Fruit fly (Drosophila melanogaster) whole organism, embryonic: ENCODE data around the gene CG8851.

Source experiments
- Abd-B ChIP-seq: fragments of 200-800 bp; sonication (Bioruptor generic); optimal IDR thresholded peaks from 2 replicates; lab custom pipeline; 2018; ENCODE audit warnings: missing biosample characterization, mild to moderate bottlenecking, missing genetic modification characterization, moderate library complexity
- CG10147 ChIP-seq: fragments of 200-800 bp; sonication (Bioruptor generic); optimal IDR thresholded peaks from 2 replicates; lab custom pipeline; 2019; ENCODE audit warnings: missing biosample characterization, mild to moderate bottlenecking, missing genetic modification characterization, moderate library complexity
- CG10274 ChIP-seq: fragments of 200-800 bp; sonication (Bioruptor generic); optimal IDR thresholded peaks from 3 replicates; lab custom pipeline; 2017; ENCODE audit warnings: missing biosample characterization, mild to moderate bottlenecking, missing genetic modification characterization
- CG10431 ChIP-seq: fragments of 200-800 bp; sonication (Bioruptor generic); optimal IDR thresholded peaks from 3 replicates; lab custom pipeline; 2018; ENCODE audit warnings: missing biosample characterization, mild to moderate bottlenecking, missing genetic modification characterization
- CG10654 ChIP-seq: fragments of 200-800 bp; sonication (Bioruptor generic); optimal IDR thresholded peaks from 2 replicates; lab custom pipeline; 2016; ENCODE audit warnings: missing biosample characterization, missing genetic modification characterization
- CG11093 ChIP-seq: fragments of 200-800 bp; sonication (Bioruptor generic); IDR thresholded peaks from 3 replicates; pipeline ENCODE4 v1.3.6; 2022; ENCODE audit warnings: missing biosample characterization, missing genetic modification characterization
- CG11695 ChIP-seq: fragments of 200-800 bp; sonication (Bioruptor generic); IDR thresholded peaks from 3 replicates; pipeline ENCODE4 v1.3.6; 2022; ENCODE audit warnings: missing biosample characterization, missing genetic modification characterization
- CG12155 ChIP-seq: fragments of 200-800 bp; sonication (Bioruptor generic); optimal IDR thresholded peaks from 3 replicates; lab custom pipeline; 2016; ENCODE audit warnings: missing biosample characterization, missing genetic modification characterization
- CG14441 ChIP-seq: fragments of 200-800 bp; sonication (Bioruptor generic); IDR thresholded peaks from 2 replicates; pipeline ENCODE4 v1.3.6; 2022; ENCODE audit warnings: missing biosample characterization, missing genetic modification characterization
- CG14667 ChIP-seq: fragments of 200-800 bp; sonication (Bioruptor generic); IDR thresholded peaks from 2 replicates; pipeline ENCODE4 v1.3.6; 2022; ENCODE audit warnings: missing biosample characterization, missing genetic modification characterization
- CG1647 ChIP-seq: fragments of 200-800 bp; sonication (Bioruptor generic); optimal IDR thresholded peaks from 3 replicates; lab custom pipeline; 2016; ENCODE audit warnings: missing biosample characterization, missing genetic modification characterization
- CG2712 ChIP-seq: fragments of 200-800 bp; optimal IDR thresholded peaks from 3 replicates; lab custom pipeline; 2019; ENCODE audit warnings: missing biosample characterization, mild to moderate bottlenecking, missing genetic modification characterization, moderate library complexity
- CG34224 ChIP-seq: fragments of 200-800 bp; sonication (Bioruptor generic); IDR thresholded peaks from 3 replicates; pipeline ENCODE4 v1.3.6; 2022; ENCODE audit warnings: missing biosample characterization, missing genetic modification characterization; ENCODE audit not compliant: partially characterized antibody
- CG4360 ChIP-seq: fragments of 200-800 bp; sonication (Bioruptor generic); IDR thresholded peaks from 2 replicates; pipeline ENCODE4 v1.3.6; 2022; ENCODE audit warnings: missing biosample characterization, missing genetic modification characterization
- CG43689 ChIP-seq: fragments of 200-800 bp; sonication (Bioruptor generic); IDR thresholded peaks from 2 replicates; pipeline ENCODE4 v1.3.6; 2022; ENCODE audit warnings: missing biosample characterization, missing genetic modification characterization
- CG6791 ChIP-seq: fragments of 200-800 bp; sonication (Bioruptor generic); IDR thresholded peaks from 3 replicates; pipeline ENCODE4 v1.3.6; 2022; ENCODE audit warnings: missing biosample characterization, missing genetic modification characterization; ENCODE audit not compliant: partially characterized antibody
- CG7271 ChIP-seq: fragments of 200-800 bp; sonication (Bioruptor generic); optimal IDR thresholded peaks from 2 replicates; lab custom pipeline; 2018; ENCODE audit warnings: missing biosample characterization, mild to moderate bottlenecking, missing genetic modification characterization, moderate library complexity
- CG8281 ChIP-seq: fragments of 200-800 bp; sonication (Bioruptor generic); optimal IDR thresholded peaks from 2 replicates; lab custom pipeline; 2018; ENCODE audit warnings: missing biosample characterization, mild to moderate bottlenecking, missing genetic modification characterization, moderate library complexity
- CG9727 ChIP-seq: fragments of 200-800 bp; sonication (Bioruptor generic); optimal IDR thresholded peaks from 3 replicates; lab custom pipeline; 2017; ENCODE audit warnings: missing biosample characterization, mild to moderate bottlenecking, missing genetic modification characterization
- CG9797 ChIP-seq: fragments of 200-800 bp; sonication (Bioruptor generic); optimal IDR thresholded peaks from 3 replicates; lab custom pipeline; 2018; ENCODE audit warnings: missing biosample characterization, mild to moderate bottlenecking, missing genetic modification characterization
- CG9876 ChIP-seq: fragments of 200-800 bp; sonication (Bioruptor generic); optimal IDR thresholded peaks from 2 replicates; lab custom pipeline; 2016; ENCODE audit warnings: missing biosample characterization, missing genetic modification characterization
- CHES-1-like ChIP-seq: fragments of 200-800 bp; sonication (Bioruptor generic); optimal IDR thresholded peaks from 2 replicates; lab custom pipeline; 2016; ENCODE audit warnings: missing biosample characterization, missing genetic modification characterization
- Hr3 ChIP-seq: fragments of 200-800 bp; sonication (Bioruptor generic); optimal IDR thresholded peaks from 3 replicates; lab custom pipeline; 2016; ENCODE audit warnings: missing biosample characterization, missing genetic modification characterization
- Hr39 ChIP-seq: fragments of >200 bp; optimal IDR thresholded peaks from 2 replicates; lab custom pipeline; 2017
- Sin3A ChIP-seq: fragments of >200 bp; optimal IDR thresholded peaks from 2 replicates; lab custom pipeline; 2018
- Six4 ChIP-seq: fragments of 200-800 bp; sonication (Bioruptor generic); optimal IDR thresholded peaks from 2 replicates; lab custom pipeline; 2016; ENCODE audit warnings: missing biosample characterization, missing genetic modification characterization
- amos ChIP-seq: fragments of 200-800 bp; sonication (Bioruptor generic); IDR thresholded peaks from 2 replicates; pipeline ENCODE4 v1.3.6; 2022; ENCODE audit warnings: missing biosample characterization, missing genetic modification characterization; ENCODE audit not compliant: partially characterized antibody
- ase ChIP-seq: fragments of 200-800 bp; sonication (Bioruptor generic); IDR thresholded peaks from 3 replicates; pipeline ENCODE4 v1.3.6; 2022; ENCODE audit warnings: missing biosample characterization, missing genetic modification characterization
- croc ChIP-seq: fragments of 200-800 bp; sonication (Bioruptor generic); conservative IDR thresholded peaks from 3 replicates; pipeline ENCODE4 v1.3.6; 2022; ENCODE audit warnings: missing biosample characterization, missing genetic modification characterization
- dmrt99B ChIP-seq: fragments of 200-800 bp; sonication (Bioruptor generic); optimal IDR thresholded peaks from 2 replicates; lab custom pipeline; 2018; ENCODE audit warnings: missing biosample characterization, mild to moderate bottlenecking, missing genetic modification characterization, moderate library complexity
- en ChIP-seq: fragments of 200-800 bp; sonication (Bioruptor generic); optimal IDR thresholded peaks from 2 replicates; lab custom pipeline; 2016; ENCODE audit warnings: missing biosample characterization, missing genetic modification characterization
- fu2 ChIP-seq: fragments of 200-800 bp; sonication (Bioruptor generic); optimal IDR thresholded peaks from 2 replicates; lab custom pipeline; 2016; ENCODE audit warnings: missing biosample characterization, missing genetic modification characterization
- gsb-n ChIP-seq: fragments of 200-800 bp; sonication (Bioruptor generic); optimal IDR thresholded peaks from 3 replicates; lab custom pipeline; 2018; ENCODE audit warnings: missing biosample characterization, mild to moderate bottlenecking, missing genetic modification characterization
- kay ChIP-seq: fragments of 200-800 bp; sonication (Bioruptor generic); optimal IDR thresholded peaks from 2 replicates; lab custom pipeline; 2016; ENCODE audit warnings: missing biosample characterization, missing genetic modification characterization
- mirr ChIP-seq: fragments of 200-800 bp; sonication (Bioruptor generic); optimal IDR thresholded peaks from 3 replicates; lab custom pipeline; 2018; ENCODE audit warnings: missing biosample characterization, mild to moderate bottlenecking, missing genetic modification characterization
- mld ChIP-seq: fragments of 200-800 bp; sonication (Bioruptor generic); IDR thresholded peaks from 3 replicates; pipeline ENCODE4 v1.3.6; 2022; ENCODE audit warnings: missing biosample characterization, missing genetic modification characterization; ENCODE audit not compliant: partially characterized antibody
- nerfin-1 ChIP-seq: fragments of 200-800 bp; sonication (Bioruptor generic); optimal IDR thresholded peaks from 3 replicates; lab custom pipeline; 2019; ENCODE audit warnings: missing biosample characterization, mild to moderate bottlenecking, missing genetic modification characterization, moderate library complexity
- oc ChIP-seq: fragments of 200-800 bp; sonication (Bioruptor generic); optimal IDR thresholded peaks from 2 replicates; lab custom pipeline; 2018; ENCODE audit warnings: missing biosample characterization, mild to moderate bottlenecking, missing genetic modification characterization, moderate library complexity
- pb ChIP-seq: fragments of 200-800 bp; sonication (Bioruptor generic); optimal IDR thresholded peaks from 3 replicates; lab custom pipeline; 2016; ENCODE audit warnings: missing biosample characterization, missing genetic modification characterization
- pros ChIP-seq: fragments of 200-800 bp; sonication (Bioruptor generic); optimal IDR thresholded peaks from 3 replicates; lab custom pipeline; 2019; ENCODE audit warnings: missing biosample characterization, mild to moderate bottlenecking, missing genetic modification characterization, moderate library complexity
- ro ChIP-seq: fragments of 200-800 bp; sonication (Bioruptor generic); IDR thresholded peaks from 2 replicates; pipeline ENCODE4 v1.3.6; 2022; ENCODE audit warnings: missing biosample characterization, missing genetic modification characterization
- sens-2 ChIP-seq: fragments of 200-800 bp; sonication (Bioruptor generic); IDR thresholded peaks from 2 replicates; pipeline ENCODE4 v1.3.6; 2022; ENCODE audit warnings: missing biosample characterization, missing genetic modification characterization
- seq ChIP-seq: fragments of 200-800 bp; sonication (Bioruptor generic); IDR thresholded peaks from 2 replicates; pipeline ENCODE4 v1.3.6; 2022; ENCODE audit warnings: missing biosample characterization, missing genetic modification characterization
- sob ChIP-seq: fragments of 200-800 bp; sonication (Bioruptor generic); IDR thresholded peaks from 2 replicates; pipeline ENCODE4 v1.3.6; 2022; ENCODE audit warnings: missing biosample characterization, missing genetic modification characterization
- stc ChIP-seq: fragments of 200-800 bp; sonication (Bioruptor generic); IDR thresholded peaks from 2 replicates; pipeline ENCODE4 v1.3.6; 2022; ENCODE audit warnings: missing biosample characterization, missing genetic modification characterization
- tin ChIP-seq: fragments of 200-800 bp; sonication (Bioruptor generic); optimal IDR thresholded peaks from 3 replicates; lab custom pipeline; 2016; ENCODE audit warnings: missing biosample characterization, missing genetic modification characterization
- tna ChIP-seq: fragments of 200-800 bp; sonication (Bioruptor generic); IDR thresholded peaks from 2 replicates; pipeline ENCODE4 v1.3.6; 2022; ENCODE audit warnings: missing biosample characterization, missing genetic modification characterization; ENCODE audit not compliant: partially characterized antibody
- wor ChIP-seq: fragments of 200-800 bp; sonication (Bioruptor generic); IDR thresholded peaks from 2 replicates; pipeline ENCODE4 v1.3.6; 2022; ENCODE audit warnings: missing biosample characterization, missing genetic modification characterization

Gene CG8851

dm6 chr2L:3524729-3525181 is 5.3 kb downstream of the CG8851 start, which contains the start of gene CG8852 (continued):
- TF ChIP-seq CG4360 (GFP tag; lab: Robert Waterston, UW) (no peak), ro (GFP tag; lab: Robert Waterston, UW) (no peak), Hr3 (peak; percentile 16), CG6791 (GFP tag; lab: Robert Waterston, UW) (no peak), wor (peak; percentile 45), CHES-1-like (no peak), CG7271 (tag; lab: Kevin White, UChicago) (no peak), CG12155 (no peak), CG9797 (GFP tag; lab: Kevin White, UChicago) (no peak), dmrt99B (tag; lab: Kevin White, UChicago) (no peak), CG10431 (no peak), CG1647 (no peak), mirr (GFP tag; lab: Kevin White, UChicago) (no peak), pros (GFP tag; lab: Kevin White, UChicago) (no peak), CG14441 (GFP tag; lab: Robert Waterston, UW) (no peak), sens-2 (no peak), ase (no peak), CG2712 (no peak), seq (0 out of 2 replicates have a peak, but pooled peaks have one; percentile 21), fu2 (GFP tag; lab: Kevin White, UChicago) (no peak), croc (GFP tag; lab: Robert Waterston, UW) (no peak), CG34224 (no peak), Hr39 (lab: Kevin White, UChicago) (no peak), CG9727 (GFP tag; lab: Kevin White, UChicago) (no peak), CG10147 (no peak), Abd-B (GFP tag; lab: Kevin White, UChicago) (no peak), Sin3A (lab: Kevin White, UChicago) (no peak), gsb-n (no peak), stc (GFP tag; lab: Robert Waterston, UW) (peak; percentile 56; the same call in 1 of the 2 replicates), sob (GFP tag; lab: Robert Waterston, UW) (peak; percentile 26; the same call in 1 of the 2 replicates), CG43689 (GFP tag; lab: Robert Waterston, UW) (no peak), tna (GFP tag; lab: Robert Waterston, UW) (no peak), CG11695 (GFP tag; lab: Robert Waterston, UW) (no peak), en (GFP tag; lab: Kevin White, UChicago) (no peak), Six4 (GFP tag; lab: Kevin White, UChicago) (no peak), CG10274 (GFP tag; lab: Kevin White, UChicago) (no peak), CG11093 (GFP tag; lab: Robert Waterston, UW) (0 out of 3 replicates have a peak, but pooled peaks have one; percentile 8), CG10654 (GFP tag; lab: Kevin White, UChicago) (no peak), kay (GFP tag; lab: Kevin White, UChicago) (no peak), CG9876 (GFP tag; lab: Kevin White, UChicago) (no peak), nerfin-1 (tag; lab: Kevin White, UChicago) (no peak), CG8281 (tag; lab: Kevin White, UChicago) (no peak), amos (GFP tag; lab: Robert Waterston, UW) (no peak), pb (GFP tag; lab: Kevin White, UChicago) (no peak), oc (tag; lab: Kevin White, UChicago) (no peak), tin (no peak), mld (GFP tag; lab: Robert Waterston, UW) (no peak), CG14667 (GFP tag; lab: Robert Waterston, UW) (no peak)
